Fruit fly (Drosophila melanogaster) Kc167 (cell line): ENCODE results near the gene cpb.

Source experiments
- Myc ChIP-seq: fragments of >200 bp; optimal IDR thresholded peaks from 2 replicates; lab custom pipeline; 2017; ENCODE audit warnings: missing external identifiers
- Sin3A ChIP-seq: fragments of >200 bp; optimal IDR thresholded peaks from 2 replicates; lab custom pipeline; 2018; ENCODE audit warnings: missing external identifiers
- h ChIP-seq: fragments of >200 bp; optimal IDR thresholded peaks from 3 replicates; lab custom pipeline; 2018; ENCODE audit warnings: missing external identifiers
- insv ChIP-seq: fragments of >200 bp; optimal IDR thresholded peaks from 3 replicates; lab custom pipeline; 2018; ENCODE audit warnings: missing external identifiers
- psq ChIP-seq: fragments of >200 bp; optimal IDR thresholded peaks from 2 replicates; lab custom pipeline; 2017; ENCODE audit warnings: missing external identifiers
- ttk ChIP-seq: sonication (Bioruptor generic); optimal IDR thresholded peaks from 2 replicates; lab custom pipeline; 2017; ENCODE audit warnings: missing external identifiers

The cpb gene

DNA sequence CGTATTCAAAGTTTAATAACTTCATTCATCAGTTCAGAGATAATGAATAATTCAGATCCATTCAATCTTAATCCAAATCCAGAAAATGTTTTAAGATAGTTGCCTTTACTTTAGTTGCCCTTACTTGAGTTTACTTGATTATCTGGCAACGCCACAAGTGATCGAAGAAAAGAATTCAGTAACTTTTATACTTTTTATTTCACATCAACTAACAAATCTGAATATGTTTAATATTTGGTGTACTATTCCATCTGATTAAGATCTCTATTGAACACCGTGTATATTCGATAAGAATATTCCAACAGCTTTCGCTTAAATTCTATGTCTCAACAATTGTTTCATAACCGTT is 19.9 kb downstream of the cpb start:
- TF ChIP-seq psq (no peak), ttk (lab: Kevin White, UChicago) (no peak)

DNA sequence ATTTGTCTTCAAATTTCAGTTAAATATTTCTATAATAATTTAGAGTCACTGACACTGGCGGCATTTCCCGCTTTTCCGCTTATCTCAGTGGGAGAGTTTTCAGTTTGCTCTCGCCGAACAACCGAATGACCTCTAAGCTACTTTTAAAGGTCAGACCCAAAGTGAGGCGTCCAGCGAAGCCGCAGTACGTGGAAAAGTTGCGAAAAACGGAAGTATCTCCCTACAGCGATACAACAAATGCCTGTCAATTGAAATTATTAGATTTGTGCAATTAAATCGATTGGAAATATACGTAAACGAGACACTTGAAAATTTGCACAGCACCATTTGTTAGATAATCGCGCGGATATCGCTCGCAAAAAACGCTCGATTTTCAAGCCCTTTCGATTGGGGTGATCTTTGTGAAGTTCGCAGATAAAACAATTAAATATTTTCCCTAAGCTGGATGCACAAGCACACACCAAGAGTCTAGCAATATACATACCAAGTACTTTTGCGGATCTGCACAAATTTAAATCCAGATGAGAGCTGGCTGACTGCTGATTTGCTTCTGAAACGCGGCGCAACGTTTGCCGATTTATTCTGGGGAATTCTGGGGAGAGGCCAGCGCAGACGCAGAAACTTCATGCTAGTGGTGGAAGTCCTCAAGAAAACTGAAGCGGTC is 22.6 kb downstream of the cpb start:
- TF ChIP-seq h (lab: Kevin White, UChicago) (no peak), Sin3A (lab: Kevin White, UChicago) (no peak), insv (lab: Kevin White, UChicago) (no peak)

- TF ChIP-seq Sin3A (lab: Kevin White, UChicago) (no peak), Myc (lab: Kevin White, UChicago) (no peak), insv (lab: Kevin White, UChicago) (no peak), ttk (lab: Kevin White, UChicago) (no peak), h (lab: Kevin White, UChicago) (no peak), psq (no peak)
Observed at dm6 chr2L:1727826-1728619, 23.3 kb downstream of the cpb start.

- no peak for TF ChIP-seq h (lab: Kevin White, UChicago)
- TF ChIP-seq psq: no peak
- no peak for TF ChIP-seq ttk (lab: Kevin White, UChicago)
- TF ChIP-seq Myc (lab: Kevin White, UChicago): no peak
- TF ChIP-seq insv (lab: Kevin White, UChicago): no peak
- TF ChIP-seq Sin3A (lab: Kevin White, UChicago): no peak
Observed at dm6 chr2L:1728620-1728944, 23.9 kb downstream of the cpb start, which contains the start of gene Rrp40. TSS of gene Rrp40 (plus strand) at chr2L:1728732.

DNA sequence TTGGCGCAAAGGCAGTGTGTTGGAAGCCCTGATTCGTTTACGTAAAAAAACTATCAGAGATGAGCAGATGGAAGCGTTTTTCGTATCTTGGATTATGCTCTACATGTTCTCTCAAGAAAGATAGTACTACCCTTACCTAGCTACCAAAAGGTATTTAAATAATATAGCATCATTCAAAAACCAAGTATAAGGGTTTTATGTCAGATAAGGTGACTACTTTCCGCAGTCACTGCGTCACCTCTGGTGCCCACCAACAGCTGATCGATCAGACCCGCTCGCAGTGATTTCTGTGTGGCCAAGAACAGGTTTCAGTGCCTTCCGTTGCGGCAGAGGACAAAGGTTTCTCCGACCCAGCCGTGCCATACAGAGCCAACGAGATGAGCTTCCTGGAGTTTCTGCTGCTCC is 24.9 kb downstream of the cpb start, which contains the start of the genes Eno and CG31937:
Gene Eno, minus strand, starts transcription at position 30 of the 405 bp plus-strand sequence.
Gene CG31937, plus strand, starts transcription at position 281 of the 405 bp plus-strand sequence.
- TF ChIP-seq insv (lab: Kevin White, UChicago) (no peak), ttk (lab: Kevin White, UChicago) (no peak), psq (no peak), Sin3A (lab: Kevin White, UChicago) (no peak), h (lab: Kevin White, UChicago) (no peak), Myc (lab: Kevin White, UChicago) (no peak)

- TF ChIP-seq ttk (lab: Kevin White, UChicago): no peak
- TF ChIP-seq Sin3A (lab: Kevin White, UChicago): no peak
- TF ChIP-seq h (lab: Kevin White, UChicago): no peak
- no peak for TF ChIP-seq Myc (lab: Kevin White, UChicago)
- TF ChIP-seq psq: no peak
- TF ChIP-seq insv (lab: Kevin White, UChicago): no peak
Observed at dm6 chr2L:1730914-1731313, 26.2 kb downstream of the cpb start.

DNA sequence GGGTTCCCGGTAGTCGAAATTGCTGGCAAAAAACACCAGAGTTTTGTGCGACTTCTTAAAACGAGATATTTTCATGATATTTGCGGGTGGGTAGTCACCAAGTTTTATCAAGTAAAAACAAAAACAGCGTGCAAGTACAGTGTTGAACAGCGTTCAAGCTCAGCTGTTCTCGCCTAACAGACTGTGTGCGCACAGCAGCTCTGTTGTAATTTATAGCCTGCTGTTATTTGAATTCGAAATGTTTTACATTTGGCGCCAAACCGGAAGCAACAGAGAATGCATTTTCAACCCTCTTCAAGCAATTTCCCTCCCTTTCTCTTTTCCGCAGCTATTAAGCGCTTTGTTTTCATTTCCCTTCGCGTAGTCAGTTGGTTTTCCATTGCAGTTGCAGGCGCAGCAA is 27.5 kb downstream of the cpb start, which contains the start of the genes CG17652 and CG17646:
Gene CG17652, minus strand, starts transcription at position 168 of the 400 bp plus-strand sequence.
Gene CG17646, plus strand, starts transcription at position 336 of the 400 bp plus-strand sequence.
- TF ChIP-seq h (lab: Kevin White, UChicago) (no peak), insv (lab: Kevin White, UChicago) (no peak), Myc (lab: Kevin White, UChicago) (no peak), psq (no peak), Sin3A (lab: Kevin White, UChicago) (no peak), ttk (lab: Kevin White, UChicago) (no peak)

dm6 chr2L:1733155-1733813 is 28.6 kb downstream of the cpb start:
- TF ChIP-seq h (lab: Kevin White, UChicago) (no peak), Myc (lab: Kevin White, UChicago) (no peak), Sin3A (lab: Kevin White, UChicago) (no peak), insv (lab: Kevin White, UChicago) (no peak), psq (no peak), ttk (lab: Kevin White, UChicago) (no peak)

DNA sequence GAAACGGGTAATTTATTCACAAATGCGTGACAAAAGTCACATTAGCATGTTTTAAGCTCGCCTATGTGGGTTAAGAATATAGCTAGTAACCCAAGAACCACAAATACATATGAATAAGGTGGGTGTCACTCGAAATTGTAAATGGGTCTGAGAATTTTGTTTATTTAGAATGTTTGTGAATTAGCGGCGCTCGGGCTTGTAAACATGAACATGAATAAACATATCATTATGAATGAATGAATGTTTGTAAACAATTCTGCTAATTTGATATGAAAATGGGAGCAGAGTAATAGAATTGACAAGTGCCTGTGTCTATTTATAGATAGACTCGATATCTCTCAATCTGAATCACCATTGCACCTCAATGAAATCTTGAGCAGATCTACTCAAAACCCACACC is 30.4 kb downstream of the cpb start:
- TF ChIP-seq h (lab: Kevin White, UChicago): no peak
- no peak for TF ChIP-seq ttk (lab: Kevin White, UChicago)
- TF ChIP-seq psq: no peak
- no peak for TF ChIP-seq Myc (lab: Kevin White, UChicago)
- no peak for TF ChIP-seq insv (lab: Kevin White, UChicago)
- no peak for TF ChIP-seq Sin3A (lab: Kevin White, UChicago)

- TF ChIP-seq Myc (lab: Kevin White, UChicago) (no peak), insv (lab: Kevin White, UChicago) (no peak), Sin3A (lab: Kevin White, UChicago) (no peak), h (lab: Kevin White, UChicago) (no peak), ttk (lab: Kevin White, UChicago) (no peak), psq (no peak)
Observed at dm6 chr2L:1737057-1737581, 32.4 kb downstream of the cpb start.

- TF ChIP-seq ttk (lab: Kevin White, UChicago) (no peak), insv (lab: Kevin White, UChicago) (no peak), h (lab: Kevin White, UChicago) (no peak), psq (no peak), Myc (lab: Kevin White, UChicago) (no peak), Sin3A (lab: Kevin White, UChicago) (no peak)
Observed at dm6 chr2L:1738054-1738453, 33.4 kb downstream of the cpb start.
